Fruit fly (Drosophila melanogaster): ENCODE measurements around the gene E5.

dm6 chr3R:13857339-13857738, 17.4 kb downstream of the E5 start:
- TF ChIP-seq CG13204 (GFP tag; optimal IDR thresholded peaks at IDR 0.05) (no peak), CG12605 (GFP tag; IDR thresholded peaks at IDR 0.05) (peak; percentile 57), CG34367 (tag; optimal IDR thresholded peaks at IDR 0.05) (no peak), Pif1B (GFP tag; optimal IDR thresholded peaks at IDR 0.05) (peak; percentile 42)

Data from whole organism, pupa.